Fruit fly (Drosophila melanogaster): ENCODE measurements around the gene CG12239.

The CG12239 gene

dm6 chrX:5818428-5818827, 26.5 kb downstream of the CG12239 start, which contains the start of gene CG15765:
TSS of gene CG15765 (plus strand) at chrX:5818559.
- no peak for TF ChIP-seq OdsH (GFP tag; optimal IDR thresholded peaks at IDR 0.05)
- no peak for TF ChIP-seq ss (GFP tag; optimal IDR thresholded peaks at IDR 0.05)
- TF ChIP-seq esn (GFP tag; optimal IDR thresholded peaks at IDR 0.05) = no peak
- no peak for TF ChIP-seq CG6792 (GFP tag; optimal IDR thresholded peaks at IDR 0.05)
- no peak for TF ChIP-seq achi (GFP tag; optimal IDR thresholded peaks at IDR 0.05)
- no peak for TF ChIP-seq Sox15 (GFP tag; optimal IDR thresholded peaks at IDR 0.05)
- TF ChIP-seq Ets96B (tag; optimal IDR thresholded peaks at IDR 0.05) = no peak
- TF ChIP-seq dsx (GFP tag; optimal IDR thresholded peaks at IDR 0.05; ENCODE audit: poor library complexity, severe bottlenecking) = no peak
- TF ChIP-seq fkh (GFP tag; optimal IDR thresholded peaks at IDR 0.05) = no peak

dm6 chrX:5819972-5820371, 28.0 kb downstream of the CG12239 start:
- no peak for TF ChIP-seq CG3919 (GFP tag; optimal IDR thresholded peaks at IDR 0.05)
- TF ChIP-seq lz (GFP tag; optimal IDR thresholded peaks at IDR 0.05) = peak; percentile 18
- TF ChIP-seq Eip93F (GFP tag; optimal IDR thresholded peaks at IDR 0.05) = no peak
- no peak for TF ChIP-seq Hr4 (GFP tag; optimal IDR thresholded peaks at IDR 0.05)
- TF ChIP-seq CG31627 (GFP tag; optimal IDR thresholded peaks at IDR 0.05) = peak; percentile 5
- no peak for TF ChIP-seq CG32006 (GFP tag; optimal IDR thresholded peaks at IDR 0.05)
- TF ChIP-seq Eip78C (GFP tag) = peak; percentile 7
- no peak for TF ChIP-seq Lpt (GFP tag; optimal IDR thresholded peaks at IDR 0.05)
- TF ChIP-seq svp (GFP tag) = peak; percentile 62
- TF ChIP-seq CG16779 (tag; optimal IDR thresholded peaks at IDR 0.05) = no peak
- TF ChIP-seq CG6854 (GFP tag; optimal IDR thresholded peaks at IDR 0.05) = no peak
- peak; percentile 36 for TF ChIP-seq cyc (GFP tag; optimal IDR thresholded peaks at IDR 0.05)
- peak; percentile 27 for TF ChIP-seq Met (GFP tag; optimal IDR thresholded peaks at IDR 0.05)
- TF ChIP-seq CG6163 (GFP tag; IDR thresholded peaks at IDR 0.05) = 0 out of 3 replicates have a peak, but pooled peaks have one; percentile 44
- peak; percentile 8 for TF ChIP-seq Smox (GFP tag; optimal IDR thresholded peaks at IDR 0.05)
- peak; percentile 4 for TF ChIP-seq topi (GFP tag; optimal IDR thresholded peaks at IDR 0.05)

- TF ChIP-seq Eip78C (GFP tag) = no peak
- TF ChIP-seq CG1621 (tag; optimal IDR thresholded peaks at IDR 0.05) = no peak
- no peak for TF ChIP-seq OdsH (GFP tag; optimal IDR thresholded peaks at IDR 0.05)
- no peak for TF ChIP-seq Hr4 (GFP tag; optimal IDR thresholded peaks at IDR 0.05)
- no peak for TF ChIP-seq Hr39 (GFP tag; optimal IDR thresholded peaks at IDR 0.05)
- no peak for TF ChIP-seq CG31627 (GFP tag; optimal IDR thresholded peaks at IDR 0.05)
- no peak for TF ChIP-seq Hr38 (GFP tag; optimal IDR thresholded peaks at IDR 0.05)
- no peak for TF ChIP-seq Sox15 (GFP tag; optimal IDR thresholded peaks at IDR 0.05)
- no peak for TF ChIP-seq CG7368 (GFP tag; optimal IDR thresholded peaks at IDR 0.05)
- TF ChIP-seq dac (GFP tag; optimal IDR thresholded peaks at IDR 0.05) = no peak
Measured at dm6 chrX:5839737-5840136, 47.8 kb downstream of the CG12239 start.
